Worm (Caenorhabditis elegans): ENCODE measurements around the gene F08C6.18.

Gene F08C6.18

ce11 chrX:7546509-7546908, 26.9 kb downstream of the F08C6.18 start, which contains the start of gene col-174:
TSS of gene col-174 (plus strand) at chrX:7546809.
- TF ChIP-seq ham-2 (GFP tag; optimal IDR thresholded peaks at IDR 0.05) (peak; percentile 12), tbx-8 (GFP tag; optimal IDR thresholded peaks at IDR 0.05) (no peak)

- TF ChIP-seq ceh-39 (tag; optimal IDR thresholded peaks at IDR 0.05) (no peak), drap-1 (GFP tag; optimal IDR thresholded peaks at IDR 0.05) (no peak), unc-62 (GFP tag; optimal IDR thresholded peaks at IDR 0.05) (no peak), bed-3 (GFP tag; optimal IDR thresholded peaks at IDR 0.05) (no peak), mab-5 (tag; optimal IDR thresholded peaks at IDR 0.05) (no peak), snpc-4 (tag; optimal IDR thresholded peaks at IDR 0.05) (no peak), elt-1 (tag; optimal IDR thresholded peaks at IDR 0.05; ENCODE audit: borderline replicate concordance, insufficient read depth) (no peak), ceh-83 (GFP tag; optimal IDR thresholded peaks at IDR 0.05) (no peak), nhr-76 (tag; optimal IDR thresholded peaks at IDR 0.05) (no peak), lin-13 (tag; optimal IDR thresholded peaks at IDR 0.05) (no peak)
These were observed 32.4 kb downstream of the F08C6.18 start for ce11 chrX:7541078-7541477.

ce11 chrX:7540033-7540432, 33.4 kb downstream of the F08C6.18 start, which contains the start of gene glb-16:
TSS of gene glb-16 (minus strand) at chrX:7540133.
- no peak for TF ChIP-seq nhr-12 (tag; optimal IDR thresholded peaks at IDR 0.05)
- TF ChIP-seq sptf-1 (tag; optimal IDR thresholded peaks at IDR 0.05) = no peak
- TF ChIP-seq zip-8 (tag; optimal IDR thresholded peaks at IDR 0.05) = no peak
- TF ChIP-seq ceh-39 (tag; optimal IDR thresholded peaks at IDR 0.05) = no peak
- TF ChIP-seq ham-2 (GFP tag; optimal IDR thresholded peaks at IDR 0.05) = no peak
- no peak for TF ChIP-seq lin-13 (tag; optimal IDR thresholded peaks at IDR 0.05)
- TF ChIP-seq elt-1 (tag; optimal IDR thresholded peaks at IDR 0.05; ENCODE audit: borderline replicate concordance, insufficient read depth) = no peak
- TF ChIP-seq nhr-237 (tag; optimal IDR thresholded peaks at IDR 0.05) = no peak
- TF ChIP-seq lsy-2 (tag; optimal IDR thresholded peaks at IDR 0.05) = no peak
- TF ChIP-seq unc-120 (tag; optimal IDR thresholded peaks at IDR 0.05; ENCODE audit: poor library complexity, severe bottlenecking) = no peak
- no peak for TF ChIP-seq hlh-1 (tag; optimal IDR thresholded peaks at IDR 0.05)
- no peak for TF ChIP-seq mls-2 (tag; optimal IDR thresholded peaks at IDR 0.05)
- no peak for TF ChIP-seq lin-32 (GFP tag; optimal IDR thresholded peaks at IDR 0.05)
- TF ChIP-seq nhr-76 (tag; optimal IDR thresholded peaks at IDR 0.05) = no peak
- TF ChIP-seq bed-3 (GFP tag; optimal IDR thresholded peaks at IDR 0.05) = no peak
- TF ChIP-seq elt-3 (tag; optimal IDR thresholded peaks at IDR 0.05) = no peak
- no peak for TF ChIP-seq blmp-1 (tag; optimal IDR thresholded peaks at IDR 0.05)
- TF ChIP-seq pha-4 (tag; optimal IDR thresholded peaks at IDR 0.05) = no peak
- TF ChIP-seq drap-1 (GFP tag; optimal IDR thresholded peaks at IDR 0.05) = no peak
- no peak for TF ChIP-seq ces-1 (GFP tag; optimal IDR thresholded peaks at IDR 0.05)

- TF ChIP-seq elt-1 (tag; optimal IDR thresholded peaks at IDR 0.05; ENCODE audit: borderline replicate concordance, insufficient read depth) = peak; percentile 86
- no peak for TF ChIP-seq nhr-237 (tag; optimal IDR thresholded peaks at IDR 0.05)
- TF ChIP-seq sem-2 (GFP tag; optimal IDR thresholded peaks at IDR 0.05) = no peak
- peak; percentile 18 for TF ChIP-seq ham-2 (GFP tag; optimal IDR thresholded peaks at IDR 0.05)
These were observed 35.6 kb downstream of the F08C6.18 start, which contains the start of gene dpy-7 for ce11 chrX:7537742-7538268. TSS of gene dpy-7 (minus strand) at chrX:7537792.

- TF ChIP-seq pha-4 (tag; optimal IDR thresholded peaks at IDR 0.05) = no peak
- TF ChIP-seq ceh-43 (GFP tag; optimal IDR thresholded peaks at IDR 0.05) = no peak
- no peak for TF ChIP-seq blmp-1 (tag; optimal IDR thresholded peaks at IDR 0.05)
- TF ChIP-seq lin-32 (GFP tag; optimal IDR thresholded peaks at IDR 0.05) = no peak
- no peak for TF ChIP-seq mls-2 (tag; optimal IDR thresholded peaks at IDR 0.05)
- no peak for TF ChIP-seq unc-62 (GFP tag; optimal IDR thresholded peaks at IDR 0.05)
These were observed 36.6 kb downstream of the F08C6.18 start for ce11 chrX:7536869-7537268.

- no peak for TF ChIP-seq blmp-1 (tag; optimal IDR thresholded peaks at IDR 0.05)
- TF ChIP-seq cnd-1 (tag; optimal IDR thresholded peaks at IDR 0.05) = no peak
- peak; percentile 26 for TF ChIP-seq mls-2 (tag; optimal IDR thresholded peaks at IDR 0.05)
- peak; percentile 15 for TF ChIP-seq lin-32 (GFP tag; optimal IDR thresholded peaks at IDR 0.05)
- TF ChIP-seq elt-3 (tag; optimal IDR thresholded peaks at IDR 0.05) = no peak
These were observed 39.0 kb downstream of the F08C6.18 start for ce11 chrX:7534454-7534853.
